Worm (Caenorhabditis elegans): ENCODE data around the gene C06H2.7.
"Not testable (repeated sequence)": the region's sequence is repeated elsewhere in the genome, so short reads cannot be mapped to it uniquely, and the experiment has no call there.

- TF ChIP-seq ceh-82 (tag; optimal IDR thresholded peaks at IDR 0.05); unc-39 (tag; optimal IDR thresholded peaks at IDR 0.05); daf-12 (tag; optimal IDR thresholded peaks at IDR 0.05); jun-1 (tag; optimal IDR thresholded peaks at IDR 0.05); nhr-76 (tag; optimal IDR thresholded peaks at IDR 0.05); snpc-4 (tag; optimal IDR thresholded peaks at IDR 0.05); egl-27 (tag; optimal IDR thresholded peaks at IDR 0.05); hlh-11 (tag; optimal IDR thresholded peaks at IDR 0.05); fkh-10 (GFP tag; optimal IDR thresholded peaks at IDR 0.05): not testable (repeated sequence)
These were observed 34.9 kb downstream of the C06H2.7 start, which contains the start of gene Y42A5A.5 for ce11 chrV:11109647-11110046.

All from whole organism, L4 larva.